Fruit fly (Drosophila melanogaster) Kc167 (cell line): ENCODE measurements around the gene cl.

Experiments
- Myc ChIP-seq: fragments of >200 bp; optimal IDR thresholded peaks from 2 replicates; lab custom pipeline; 2017; ENCODE audit warnings: missing external identifiers
- h ChIP-seq: fragments of >200 bp; optimal IDR thresholded peaks from 3 replicates; lab custom pipeline; 2018; ENCODE audit warnings: missing external identifiers

dm6 chr2L:5473880-5474446 is 46.0 kb upstream of the cl start:
- TF ChIP-seq Myc (lab: Kevin White, UChicago) (no peak), h (lab: Kevin White, UChicago) (no peak)
